Worm (Caenorhabditis elegans) whole organism, early embryonic: ENCODE data around the gene Y37A1A.4.

ENCODE experiments used
- B0310.2 ChIP-seq: sonication (generic microtip); optimal IDR thresholded peaks from 2 replicates; lab custom pipeline; 2016; ENCODE audit warnings: mild to moderate bottlenecking, missing genetic modification characterization, missing compliant biosample characterization
- F13C5.2 ChIP-seq: sonication (generic microtip); optimal IDR thresholded peaks from 2 replicates; lab custom pipeline; 2017; ENCODE audit warnings: mild to moderate bottlenecking, missing genetic modification characterization, inconsistent platforms, missing compliant biosample characterization
- aly-1 ChIP-seq: sonication (generic microtip); optimal IDR thresholded peaks from 2 replicates; lab custom pipeline; 2016; ENCODE audit warnings: missing genetic modification characterization, missing compliant biosample characterization
- ama-1 ChIP-seq: fragments of 150-350 bp; optimal IDR thresholded peaks from 2 replicates; lab custom pipeline; 2014
- ceh-13 ChIP-seq: fragments of 200-800 bp; sonication (Bioruptor generic); optimal IDR thresholded peaks from 2 replicates; lab custom pipeline; 2018; ENCODE audit warnings: mild to moderate bottlenecking, missing genetic modification characterization, missing compliant biosample characterization
- ceh-36 ChIP-seq: sonication (generic microtip); optimal IDR thresholded peaks from 2 replicates; lab custom pipeline; 2016; ENCODE audit warnings: missing genetic modification characterization, inconsistent platforms, missing compliant biosample characterization
- ets-7 ChIP-seq: sonication (generic microtip); optimal IDR thresholded peaks from 2 replicates; lab custom pipeline; 2016; ENCODE audit warnings: missing genotype, missing genetic modification characterization, missing compliant biosample characterization
- flt-1 ChIP-seq: fragments of 200-800 bp; sonication (Bioruptor generic); IDR thresholded peaks from 2 replicates; pipeline ENCODE4 v1.3.6; 2022; ENCODE audit warnings: missing genetic modification characterization, missing compliant biosample characterization
- hmbx-1 ChIP-seq: sonication (generic microtip); optimal IDR thresholded peaks from 2 replicates; lab custom pipeline; 2016; ENCODE audit warnings: mild to moderate bottlenecking, missing genetic modification characterization, missing compliant biosample characterization
- hmg-4 ChIP-seq: fragments of 200-800 bp; sonication (Bioruptor generic); optimal IDR thresholded peaks from 2 replicates; lab custom pipeline; 2018; ENCODE audit warnings: mild to moderate bottlenecking, missing genetic modification characterization, missing compliant biosample characterization
- hnd-1 ChIP-seq: sonication (generic microtip); optimal IDR thresholded peaks from 2 replicates; lab custom pipeline; 2016; ENCODE audit warnings: missing genetic modification characterization, missing compliant biosample characterization
- pes-1 ChIP-seq: fragments of 200-800 bp; sonication (Bioruptor generic); IDR thresholded peaks from 2 replicates; pipeline ENCODE4 v1.3.6; 2022; ENCODE audit warnings: missing genetic modification reagents, missing genetic modification characterization, missing compliant biosample characterization
- scrt-1 ChIP-seq: fragments of 200-800 bp; sonication (Bioruptor generic); IDR thresholded peaks from 2 replicates; pipeline ENCODE4 v1.3.6; 2022; ENCODE audit warnings: missing genetic modification characterization, missing compliant biosample characterization
- sea-1 ChIP-seq: fragments of 200-800 bp; sonication (Bioruptor generic); conservative IDR thresholded peaks from 2 replicates; pipeline ENCODE4 v1.3.6; 2022; ENCODE audit warnings: missing genetic modification characterization, missing compliant biosample characterization
- tbx-11 ChIP-seq: fragments of 200-800 bp; sonication (Bioruptor generic); IDR thresholded peaks from 2 replicates; pipeline ENCODE4 v1.3.6; 2022; ENCODE audit warnings: missing genetic modification characterization, missing compliant biosample characterization
- tbx-37 ChIP-seq: fragments of 200-800 bp; sonication (Bioruptor generic); conservative IDR thresholded peaks from 2 replicates; pipeline ENCODE4 v1.3.6; 2022; ENCODE audit warnings: missing genetic modification reagents, missing genetic modification characterization, missing compliant biosample characterization
- tra-4 ChIP-seq: sonication (generic microtip); optimal IDR thresholded peaks from 2 replicates; lab custom pipeline; 2017; ENCODE audit warnings: missing genetic modification characterization, missing compliant biosample characterization

Y37A1A.4 gene

ce11 chrIV:13979797-13980459 lies 45.7 kb downstream of the Y37A1A.4 start, which contains the start of gene dnbp-1:
Gene dnbp-1, minus strand, starts transcription at chrIV:13979847.
- TF ChIP-seq hnd-1 (tag; lab: Kevin White, UChicago) (no peak), ceh-36 (tag; lab: Kevin White, UChicago) (no peak), hmbx-1 (no peak), tbx-37 (GFP tag; lab: Robert Waterston, UW) (no peak; the same call in 1 of the 2 replicates), flt-1 (GFP tag; lab: Robert Waterston, UW) (no peak)

ce11 chrIV:13982425-13982824 lies 48.2 kb downstream of the Y37A1A.4 start, which contains the start of gene gei-18:
Gene gei-18, minus strand, starts transcription at chrIV:13982525.
- TF ChIP-seq tbx-37 (GFP tag; lab: Robert Waterston, UW) (no peak), B0310.2 (no peak), aly-1 (tag; lab: Kevin White, UChicago) (no peak), flt-1 (GFP tag; lab: Robert Waterston, UW) (no peak), ama-1 (lab: Kevin White, UChicago) (no peak), ceh-13 (GFP tag; lab: Kevin White, UChicago) (no peak), hmg-4 (GFP tag; lab: Kevin White, UChicago) (no peak)

- TF ChIP-seq ama-1 (lab: Kevin White, UChicago) (no peak), ceh-13 (GFP tag; lab: Kevin White, UChicago) (no peak), aly-1 (tag; lab: Kevin White, UChicago) (no peak), hmbx-1 (no peak), sea-1 (GFP tag; lab: Robert Waterston, UW) (no peak), hnd-1 (tag; lab: Kevin White, UChicago) (no peak), pes-1 (no peak), tra-4 (tag; lab: Kevin White, UChicago) (no peak), F13C5.2 (tag; lab: Kevin White, UChicago) (no peak), flt-1 (GFP tag; lab: Robert Waterston, UW) (no peak), tbx-11 (no peak), tbx-37 (GFP tag; lab: Robert Waterston, UW) (no peak), scrt-1 (GFP tag; lab: Robert Waterston, UW) (no peak), hmg-4 (GFP tag; lab: Kevin White, UChicago) (no peak), B0310.2 (no peak)
Observed at ce11 chrIV:13984041-13984440, 49.9 kb downstream of the Y37A1A.4 start, which contains the start of gene tor-2. Gene tor-2, minus strand, starts transcription at chrIV:13984141.

ce11 chrIV:13985705-13986104 lies 51.5 kb downstream of the Y37A1A.4 start, which contains the start of gene tor-1:
Gene tor-1, minus strand, starts transcription at chrIV:13985805.
- no peak for TF ChIP-seq hmg-4 (GFP tag; lab: Kevin White, UChicago)
- TF ChIP-seq ceh-13 (GFP tag; lab: Kevin White, UChicago), result no peak
- no peak for TF ChIP-seq tbx-37 (GFP tag; lab: Robert Waterston, UW)
- no peak for TF ChIP-seq flt-1 (GFP tag; lab: Robert Waterston, UW)
- TF ChIP-seq hnd-1 (tag; lab: Kevin White, UChicago), result no peak
- no peak for TF ChIP-seq aly-1 (tag; lab: Kevin White, UChicago)
- no peak for TF ChIP-seq scrt-1 (GFP tag; lab: Robert Waterston, UW)
- no peak for TF ChIP-seq tbx-11
- TF ChIP-seq B0310.2, result no peak

ce11 chrIV:13988781-13989180 lies 54.6 kb downstream of the Y37A1A.4 start, which contains the start of gene egl-23:
Gene egl-23, plus strand, starts transcription at chrIV:13989081.
- TF ChIP-seq ets-7 (no peak), sea-1 (GFP tag; lab: Robert Waterston, UW) (no peak), scrt-1 (GFP tag; lab: Robert Waterston, UW) (no peak), aly-1 (tag; lab: Kevin White, UChicago) (no peak), flt-1 (GFP tag; lab: Robert Waterston, UW) (no peak), ceh-13 (GFP tag; lab: Kevin White, UChicago) (no peak), tbx-37 (GFP tag; lab: Robert Waterston, UW) (no peak), tbx-11 (no peak), hmg-4 (GFP tag; lab: Kevin White, UChicago) (no peak), hmbx-1 (no peak), B0310.2 (no peak)

ce11 chrIV:13989875-13990274 lies 55.7 kb downstream of the Y37A1A.4 start:
- TF ChIP-seq hmg-4 (GFP tag; lab: Kevin White, UChicago) (no peak), flt-1 (GFP tag; lab: Robert Waterston, UW) (no peak)

- TF ChIP-seq hmbx-1 (no peak), scrt-1 (GFP tag; lab: Robert Waterston, UW) (no peak), hmg-4 (GFP tag; lab: Kevin White, UChicago) (no peak), ets-7 (no peak), ama-1 (lab: Kevin White, UChicago) (no peak), aly-1 (tag; lab: Kevin White, UChicago) (no peak), flt-1 (GFP tag; lab: Robert Waterston, UW) (no peak), pes-1 (no peak), tra-4 (tag; lab: Kevin White, UChicago) (no peak), tbx-11 (no peak), F13C5.2 (tag; lab: Kevin White, UChicago) (no peak), tbx-37 (GFP tag; lab: Robert Waterston, UW) (no peak), ceh-13 (GFP tag; lab: Kevin White, UChicago) (no peak), B0310.2 (no peak), sea-1 (GFP tag; lab: Robert Waterston, UW) (no peak)
Observed at ce11 chrIV:14001782-14002181, 67.6 kb downstream of the Y37A1A.4 start.

ce11 chrIV:14008709-14009108 lies 74.5 kb downstream of the Y37A1A.4 start:
- TF ChIP-seq flt-1 (GFP tag; lab: Robert Waterston, UW), result no peak
- TF ChIP-seq hnd-1 (tag; lab: Kevin White, UChicago), result no peak
- no peak for TF ChIP-seq hmbx-1
- TF ChIP-seq ama-1 (lab: Kevin White, UChicago), result no peak
- no peak for TF ChIP-seq ceh-36 (tag; lab: Kevin White, UChicago)
- no peak for TF ChIP-seq pes-1
- no peak for TF ChIP-seq hmg-4 (GFP tag; lab: Kevin White, UChicago)
- TF ChIP-seq tbx-37 (GFP tag; lab: Robert Waterston, UW), result no peak
- TF ChIP-seq F13C5.2 (tag; lab: Kevin White, UChicago), result no peak
- TF ChIP-seq ets-7, result no peak
- no peak for TF ChIP-seq ceh-13 (GFP tag; lab: Kevin White, UChicago)
- TF ChIP-seq sea-1 (GFP tag; lab: Robert Waterston, UW), result no peak
- TF ChIP-seq tbx-11, result no peak
